Fruit fly (Drosophila melanogaster) whole organism, adult: Measurements from ENCODE around the gene Mical.
A peak's percentile ranks its signal among the peaks of the same experiment; 100 is the strongest.

Experiments used
- CG11617 ChIP-seq: fragments of 200-800 bp; sonication (Bioruptor generic); optimal IDR thresholded peaks from 2 replicates; lab custom pipeline; 2017; ENCODE audit warnings: mild to moderate bottlenecking, missing biosample characterization, missing genetic modification reagents, missing genetic modification characterization
- CG12768 ChIP-seq: fragments of 200-800 bp; sonication (Bioruptor generic); optimal IDR thresholded peaks from 2 replicates; lab custom pipeline; 2017; ENCODE audit warnings: missing biosample characterization, missing genetic modification characterization, mild to moderate bottlenecking, moderate library complexity, missing genetic modification reagents
- CG14711 ChIP-seq: fragments of 200-800 bp; sonication (Bioruptor generic); optimal IDR thresholded peaks from 2 replicates; lab custom pipeline; 2018; ENCODE audit warnings: missing biosample characterization, mild to moderate bottlenecking, missing genetic modification characterization, moderate library complexity
- CG1620 ChIP-seq: fragments of 200-800 bp; sonication (Bioruptor generic); optimal IDR thresholded peaks from 2 replicates; lab custom pipeline; 2016; ENCODE audit warnings: missing biosample characterization, missing genetic modification characterization
- CG33017 ChIP-seq: fragments of 200-800 bp; sonication (Bioruptor generic); optimal IDR thresholded peaks from 2 replicates; lab custom pipeline; 2018; ENCODE audit warnings: missing biosample characterization, mild to moderate bottlenecking, missing genetic modification characterization, moderate library complexity
- CG5204 ChIP-seq: fragments of 200-800 bp; sonication (Bioruptor generic); optimal IDR thresholded peaks from 2 replicates; lab custom pipeline; 2016; ENCODE audit warnings: missing biosample characterization, missing genetic modification characterization
- CG7045 ChIP-seq: fragments of 200-800 bp; sonication (Bioruptor generic); optimal IDR thresholded peaks from 2 replicates; lab custom pipeline; 2017; ENCODE audit warnings: missing biosample characterization, mild to moderate bottlenecking, missing genetic modification characterization
- CG7101 ChIP-seq: fragments of 200-800 bp; sonication (Bioruptor generic); optimal IDR thresholded peaks from 2 replicates; lab custom pipeline; 2018; ENCODE audit warnings: missing biosample characterization, mild to moderate bottlenecking, missing genetic modification characterization, moderate library complexity
- Clk ChIP-seq: fragments of 200-800 bp; sonication (Bioruptor generic); optimal IDR thresholded peaks from 2 replicates; lab custom pipeline; 2017; ENCODE audit warnings: missing biosample characterization, missing genetic modification characterization
- Crg-1 ChIP-seq: fragments of 200-800 bp; sonication (Bioruptor generic); optimal IDR thresholded peaks from 2 replicates; lab custom pipeline; 2016; ENCODE audit warnings: missing biosample characterization, missing genetic modification characterization
- Hr96 ChIP-seq: fragments of 200-800 bp; sonication (Bioruptor generic); optimal IDR thresholded peaks from 2 replicates; lab custom pipeline; 2016; ENCODE audit warnings: missing biosample characterization, missing genetic modification characterization
- Mnt ChIP-seq: fragments of 200-800 bp; sonication (Bioruptor generic); optimal IDR thresholded peaks from 2 replicates; lab custom pipeline; 2016; ENCODE audit warnings: missing biosample characterization, mild to moderate bottlenecking, missing genetic modification characterization
- bab1 ChIP-seq: fragments of 200-800 bp; sonication (Bioruptor generic); optimal IDR thresholded peaks from 3 replicates; lab custom pipeline; 2019; ENCODE audit warnings: missing biosample characterization, mild to moderate bottlenecking, missing genetic modification characterization, moderate library complexity
- cic ChIP-seq: fragments of 200-800 bp; sonication (Bioruptor generic); optimal IDR thresholded peaks from 2 replicates; lab custom pipeline; 2017; ENCODE audit warnings: missing biosample characterization, mild to moderate bottlenecking, missing genetic modification characterization, moderate library complexity
- cnc ChIP-seq, 2 experiments: fragments of >200 bp; optimal IDR thresholded peaks; 2 replicates each; lab custom pipeline; 2017
- kay ChIP-seq: fragments of 200-800 bp; sonication (Bioruptor generic); peaks from one replicate; lab custom pipeline; 2016; ENCODE audit warnings: missing biosample characterization, missing genetic modification characterization, borderline replicate concordance
- ovo ChIP-seq: fragments of 200-800 bp; sonication (Bioruptor generic); optimal IDR thresholded peaks from 2 replicates; lab custom pipeline; 2016; ENCODE audit warnings: missing biosample characterization, missing genetic modification characterization
- pad ChIP-seq: fragments of 200-800 bp; sonication (Bioruptor generic); optimal IDR thresholded peaks from 3 replicates; lab custom pipeline; 2017; ENCODE audit warnings: missing biosample characterization, missing genetic modification characterization, mild to moderate bottlenecking, moderate library complexity, missing genetic modification reagents
- tj ChIP-seq: fragments of 200-800 bp; sonication (Bioruptor generic); optimal IDR thresholded peaks from 3 replicates; lab custom pipeline; 2017; ENCODE audit warnings: missing biosample characterization, mild to moderate bottlenecking, missing genetic modification characterization, moderate library complexity
- toe ChIP-seq: fragments of 200-800 bp; sonication (Bioruptor generic); optimal IDR thresholded peaks from 2 replicates; lab custom pipeline; 2016; ENCODE audit warnings: missing biosample characterization, missing genetic modification characterization

The Mical gene

DNA sequence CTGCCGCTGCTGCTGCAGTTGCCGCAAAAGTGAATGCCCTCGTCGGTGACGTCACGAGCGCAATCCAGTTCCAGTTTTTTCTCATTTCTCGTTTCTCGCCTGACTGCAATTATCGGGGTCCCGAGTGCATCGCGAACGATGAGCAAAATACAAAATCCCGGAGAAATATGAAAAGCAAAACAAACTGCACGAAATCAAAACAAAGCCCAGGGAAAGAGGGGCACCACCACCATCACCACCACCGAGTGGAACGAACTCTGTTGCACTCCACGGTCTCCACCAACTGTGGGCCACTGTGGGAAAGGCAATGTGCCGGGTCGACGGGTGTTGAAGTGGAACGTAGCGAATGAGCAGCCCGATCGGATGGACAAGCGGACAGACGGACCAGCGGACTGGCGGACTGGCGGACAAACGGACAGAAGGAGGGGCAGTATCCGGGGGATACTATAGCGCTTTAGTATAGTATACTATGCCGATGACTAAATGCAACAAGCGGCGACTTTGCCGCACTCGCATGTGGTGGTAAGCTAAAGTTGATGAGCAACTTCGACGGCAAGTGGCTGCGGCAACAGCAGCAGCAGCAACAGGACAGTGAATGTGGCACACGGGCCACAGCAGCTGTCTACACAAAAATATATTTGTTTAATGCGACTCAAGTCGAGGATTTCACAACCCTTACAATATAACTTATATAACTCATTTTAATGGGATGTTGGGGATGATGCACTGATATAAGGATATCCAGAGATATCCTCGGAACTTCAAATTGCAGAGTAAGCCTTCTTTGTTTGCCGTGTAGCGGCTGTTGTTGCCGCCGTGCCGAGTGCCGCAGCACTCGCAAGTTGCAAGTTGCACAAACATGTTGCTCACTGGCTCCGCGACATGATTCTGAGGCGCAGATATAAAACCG lies 81.3 kb downstream of the Mical start:
- TF ChIP-seq Hr96 (GFP tag; lab: Kevin White, UChicago), result no peak
- no peak for TF ChIP-seq CG7101 (tag; lab: Kevin White, UChicago)
- TF ChIP-seq CG1620 (GFP tag; lab: Kevin White, UChicago), result no peak
- TF ChIP-seq cnc (optimal IDR thresholded peaks at IDR 0.05; lab: Kevin White, UChicago), result no peak
- TF ChIP-seq ovo, result no peak
- TF ChIP-seq Mnt, result no peak
- no peak for TF ChIP-seq Crg-1
- TF ChIP-seq CG33017, result no peak
- no peak for TF ChIP-seq cic (GFP tag; lab: Kevin White, UChicago)
- TF ChIP-seq CG11617 (GFP tag; lab: Kevin White, UChicago), result no peak
- no peak for TF ChIP-seq CG12768 (GFP tag; lab: Kevin White, UChicago)
- no peak for TF ChIP-seq CG7045 (GFP tag; lab: Kevin White, UChicago)
- TF ChIP-seq toe (GFP tag; lab: Kevin White, UChicago), result no peak
- no peak for TF ChIP-seq Clk (GFP tag; lab: Kevin White, UChicago)
- TF ChIP-seq bab1, result no peak
- no peak for TF ChIP-seq pad (GFP tag; lab: Kevin White, UChicago)
- no peak for TF ChIP-seq kay (GFP tag; lab: Kevin White, UChicago)

- TF ChIP-seq kay (GFP tag; lab: Kevin White, UChicago), result no peak
- TF ChIP-seq tj, result no peak
- TF ChIP-seq Mnt, result no peak
- no peak for TF ChIP-seq Crg-1
- TF ChIP-seq pad (GFP tag; lab: Kevin White, UChicago), result no peak
- TF ChIP-seq ovo, result no peak
- no peak for TF ChIP-seq CG33017
- TF ChIP-seq CG11617 (GFP tag; lab: Kevin White, UChicago), result no peak
- TF ChIP-seq cic (GFP tag; lab: Kevin White, UChicago), result no peak
- TF ChIP-seq toe (GFP tag; lab: Kevin White, UChicago), result no peak
- TF ChIP-seq CG12768 (GFP tag; lab: Kevin White, UChicago), result no peak
Observed at dm6 chr3R:9959911-9960310, 82.8 kb downstream of the Mical start.

- TF ChIP-seq CG5204 (GFP tag; lab: Kevin White, UChicago) (no peak), Hr96 (GFP tag; lab: Kevin White, UChicago) (no peak), cic (GFP tag; lab: Kevin White, UChicago) (peak; percentile 65), cnc (optimal IDR thresholded peaks at IDR 0.05; lab: Kevin White, UChicago) (peak in 1 of 2 experiments; percentile 84)
Observed at dm6 chr3R:9957202-9957601, 85.5 kb downstream of the Mical start.

DNA sequence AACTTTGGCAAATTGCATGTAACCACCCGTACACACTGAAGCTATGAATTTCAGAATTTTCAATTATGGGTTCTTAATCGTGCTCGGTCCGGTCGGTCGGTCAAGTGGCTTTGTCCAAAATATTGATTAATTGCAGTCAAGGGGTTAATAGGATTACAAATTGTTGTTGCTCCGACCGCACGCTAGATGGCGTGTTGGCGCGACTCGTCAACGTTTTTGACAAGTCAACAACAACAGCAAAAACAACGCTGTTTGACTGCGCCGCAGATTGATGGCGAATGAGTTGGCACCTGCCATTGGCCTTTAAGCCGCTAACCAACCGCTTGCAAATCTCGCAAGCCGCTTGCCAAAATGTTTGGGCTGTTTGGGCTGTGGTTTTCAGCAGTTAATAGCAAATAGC lies 86.0 kb downstream of the Mical start:
- TF ChIP-seq CG11617 (GFP tag; lab: Kevin White, UChicago), result no peak
- TF ChIP-seq kay (GFP tag; lab: Kevin White, UChicago), result no peak
- no peak for TF ChIP-seq ovo
- no peak for TF ChIP-seq cic (GFP tag; lab: Kevin White, UChicago)
- TF ChIP-seq Clk (GFP tag; lab: Kevin White, UChicago), result no peak
- no peak for TF ChIP-seq CG1620 (GFP tag; lab: Kevin White, UChicago)
- no peak for TF ChIP-seq CG33017
- no peak for TF ChIP-seq cnc (optimal IDR thresholded peaks at IDR 0.05; lab: Kevin White, UChicago)
- no peak for TF ChIP-seq CG7101 (tag; lab: Kevin White, UChicago)
- no peak for TF ChIP-seq CG7045 (GFP tag; lab: Kevin White, UChicago)
- no peak for TF ChIP-seq toe (GFP tag; lab: Kevin White, UChicago)
- no peak for TF ChIP-seq Crg-1
- TF ChIP-seq pad (GFP tag; lab: Kevin White, UChicago), result no peak
- TF ChIP-seq CG12768 (GFP tag; lab: Kevin White, UChicago), result no peak
- TF ChIP-seq CG5204 (GFP tag; lab: Kevin White, UChicago), result no peak
- no peak for TF ChIP-seq bab1
- TF ChIP-seq tj, result no peak
- TF ChIP-seq CG14711 (tag; lab: Kevin White, UChicago), result no peak
- no peak for TF ChIP-seq Hr96 (GFP tag; lab: Kevin White, UChicago)
- TF ChIP-seq Mnt, result no peak

dm6 chr3R:9954648-9955290 lies 87.9 kb downstream of the Mical start:
- peak; percentile 99 for TF ChIP-seq kay (GFP tag; lab: Kevin White, UChicago)
- TF ChIP-seq Mnt, result peak; percentile 82
- TF ChIP-seq toe (GFP tag; lab: Kevin White, UChicago), result peak; percentile 51
- peak; percentile 64 for TF ChIP-seq CG33017
- TF ChIP-seq tj, result peak; percentile 52
- TF ChIP-seq cic (GFP tag; lab: Kevin White, UChicago), result peak; percentile 97
- TF ChIP-seq CG11617 (GFP tag; lab: Kevin White, UChicago), result peak; percentile 9
- peak; percentile 68 for TF ChIP-seq ovo
- no peak for TF ChIP-seq CG1620 (GFP tag; lab: Kevin White, UChicago)
- peak; percentile 6 for TF ChIP-seq Crg-1
- no peak for TF ChIP-seq CG7045 (GFP tag; lab: Kevin White, UChicago)
- TF ChIP-seq CG14711 (tag; lab: Kevin White, UChicago), result peak; percentile 13
- no peak for TF ChIP-seq CG5204 (GFP tag; lab: Kevin White, UChicago)
- no peak for TF ChIP-seq pad (GFP tag; lab: Kevin White, UChicago)
- no peak for TF ChIP-seq cnc (optimal IDR thresholded peaks at IDR 0.05; lab: Kevin White, UChicago)
- TF ChIP-seq Hr96 (GFP tag; lab: Kevin White, UChicago), result no peak
- peak; percentile 70 for TF ChIP-seq CG7101 (tag; lab: Kevin White, UChicago)
- TF ChIP-seq Clk (GFP tag; lab: Kevin White, UChicago), result peak; percentile 10
- peak; percentile 75 for TF ChIP-seq CG12768 (GFP tag; lab: Kevin White, UChicago)
